Worm (Caenorhabditis elegans) whole organism, L1 larva: Measurements from ENCODE around the gene Y57G11B.8.

Experiments used
- C04F5.9 ChIP-seq: sonication (generic microtip); optimal IDR thresholded peaks from 2 replicates; lab custom pipeline; 2016; ENCODE audit warnings: missing genetic modification characterization, missing compliant biosample characterization
- C16A3.4 ChIP-seq: fragments of 150-350 bp; optimal IDR thresholded peaks from 2 replicates; lab custom pipeline; 2014; ENCODE audit warnings: missing biosample characterization, missing genetic modification characterization
- F16B12.6 ChIP-seq: fragments of 150-350 bp; optimal IDR thresholded peaks from 2 replicates; lab custom pipeline; 2014; ENCODE audit warnings: missing biosample characterization, missing genetic modification characterization
- aha-1 ChIP-seq: fragments of 150-350 bp; optimal IDR thresholded peaks from 2 replicates; lab custom pipeline; 2014; ENCODE audit warnings: missing biosample characterization, missing genetic modification characterization
- alr-1 ChIP-seq: fragments of 200-800 bp; sonication (Bioruptor generic); optimal IDR thresholded peaks from 2 replicates; lab custom pipeline; 2018; ENCODE audit warnings: borderline replicate concordance, mild to moderate bottlenecking, missing genetic modification characterization, missing compliant biosample characterization
- aly-2 ChIP-seq: fragments of 150-350 bp; optimal IDR thresholded peaks from 2 replicates; lab custom pipeline; 2014; ENCODE audit warnings: missing biosample characterization, missing genetic modification characterization
- ama-1 ChIP-seq: fragments of 150-350 bp; optimal IDR thresholded peaks from 2 replicates; lab custom pipeline; 2014
- blmp-1 ChIP-seq: fragments of 150-350 bp; optimal IDR thresholded peaks from 2 replicates; lab custom pipeline; 2014; ENCODE audit warnings: missing biosample characterization, missing genetic modification characterization
- ceh-63 ChIP-seq: fragments of 200-800 bp; sonication (Bioruptor generic); optimal IDR thresholded peaks from 2 replicates; lab custom pipeline; 2018; ENCODE audit warnings: mild to moderate bottlenecking, missing genetic modification characterization, missing compliant biosample characterization
- ceh-88 ChIP-seq: fragments of 200-800 bp; sonication (Bioruptor generic); IDR thresholded peaks from 2 replicates; pipeline ENCODE4 v1.3.6; 2022; ENCODE audit warnings: missing genetic modification characterization, missing compliant biosample characterization
- ceh-90 ChIP-seq: sonication (generic microtip); optimal IDR thresholded peaks from 2 replicates; lab custom pipeline; 2016; ENCODE audit warnings: missing genetic modification characterization, missing compliant biosample characterization
- ces-1 ChIP-seq: fragments of 150-350 bp; optimal IDR thresholded peaks from 2 replicates; lab custom pipeline; 2014; ENCODE audit warnings: missing biosample characterization, missing genetic modification reagents, missing genetic modification characterization
- dpl-1 ChIP-seq, 3 experiments: fragments of 150-350 bp in 2 of 3; sonication (generic microtip) in 1 of 3; optimal IDR thresholded peaks; 2 replicates each; lab custom pipeline; 2014 to 2017; ENCODE audit warnings: missing biosample characterization in 3 of 3, missing genetic modification characterization in 3 of 3, missing genetic modification reagents in 3 of 3
- dsc-1 ChIP-seq: sonication (generic microtip); optimal IDR thresholded peaks from 2 replicates; lab custom pipeline; 2016; ENCODE audit warnings: mild to moderate bottlenecking, missing genetic modification characterization, missing compliant biosample characterization
- efl-3 ChIP-seq: fragments of 200-800 bp; sonication (Bioruptor generic); optimal IDR thresholded peaks from 2 replicates; lab custom pipeline; 2018; ENCODE audit warnings: mild to moderate bottlenecking, missing genetic modification characterization, missing compliant biosample characterization
- egl-13 ChIP-seq: sonication (generic microtip); optimal IDR thresholded peaks from 2 replicates; lab custom pipeline; 2016; ENCODE audit warnings: missing genotype, missing genetic modification reagents, missing genetic modification characterization, missing compliant biosample characterization
- egl-27 ChIP-seq, 2 experiments: fragments of 150-350 bp in 1 of 2; sonication (generic microtip); optimal IDR thresholded peaks; 3 replicates each; lab custom pipeline; 2017 to 2018; ENCODE audit warnings: missing biosample characterization in 2 of 2, missing genetic modification characterization in 2 of 2, missing genetic modification reagents in 2 of 2
- elt-3 ChIP-seq, 6 experiments: fragments of 150-350 bp in 1 of 6; sonication (generic microtip); optimal IDR thresholded peaks; 2 replicates each; lab custom pipeline; 2017 to 2018; ENCODE audit warnings: missing biosample characterization in 6 of 6, missing genetic modification characterization in 6 of 6, inconsistent platforms in 1 of 6
- fkh-8 ChIP-seq: sonication (generic microtip); optimal IDR thresholded peaks from 2 replicates; lab custom pipeline; 2016; ENCODE audit warnings: mild to moderate bottlenecking, missing genetic modification characterization, missing compliant biosample characterization
- hlh-17 ChIP-seq: fragments of 200-800 bp; sonication (Bioruptor generic); optimal IDR thresholded peaks from 2 replicates; lab custom pipeline; 2018; ENCODE audit warnings: missing genetic modification characterization, mild to moderate bottlenecking, missing compliant biosample characterization, moderate library complexity, borderline replicate concordance
- hlh-4 ChIP-seq: sonication (generic microtip); optimal IDR thresholded peaks from 2 replicates; lab custom pipeline; 2016; ENCODE audit warnings: mild to moderate bottlenecking, missing genetic modification characterization, missing compliant biosample characterization
- hpl-2 ChIP-seq: fragments of 150-350 bp; optimal IDR thresholded peaks from 2 replicates; lab custom pipeline; 2014; ENCODE audit warnings: missing biosample characterization, missing genetic modification reagents, missing genetic modification characterization
- irx-1 ChIP-seq: sonication (generic microtip); optimal IDR thresholded peaks from 2 replicates; lab custom pipeline; 2016; ENCODE audit warnings: missing genetic modification characterization, missing compliant biosample characterization
- lin-14 ChIP-seq: fragments of 200-800 bp; sonication (Bioruptor generic); optimal IDR thresholded peaks from 2 replicates; lab custom pipeline; 2018; ENCODE audit warnings: mild to moderate bottlenecking, missing genetic modification characterization, moderate library complexity, missing compliant biosample characterization
- lin-35 ChIP-seq, 2 experiments: fragments of 150-350 bp; optimal IDR thresholded peaks; 2 replicates each; lab custom pipeline; 2014; ENCODE audit warnings: missing biosample characterization in 2 of 2, missing genetic modification characterization in 2 of 2, missing genetic modification reagents in 2 of 2
- lir-3 ChIP-seq: sonication (generic microtip); optimal IDR thresholded peaks from 2 replicates; lab custom pipeline; 2016; ENCODE audit warnings: mild to moderate bottlenecking, missing genetic modification characterization, moderate library complexity, missing compliant biosample characterization; ENCODE audit not compliant: poor library complexity
- mab-9 ChIP-seq: fragments of 200-800 bp; sonication (Bioruptor generic); IDR thresholded peaks from 2 replicates; pipeline ENCODE4 v1.3.6; 2022; ENCODE audit warnings: missing genetic modification reagents, missing genetic modification characterization, missing compliant biosample characterization
- mep-1 ChIP-seq: fragments of 150-350 bp; optimal IDR thresholded peaks from 2 replicates; lab custom pipeline; 2014; ENCODE audit warnings: missing biosample characterization, missing genetic modification characterization
- nhr-12 ChIP-seq: sonication (generic microtip); optimal IDR thresholded peaks from 2 replicates; lab custom pipeline; 2017; ENCODE audit warnings: missing biosample characterization, missing genetic modification characterization
- nhr-20 ChIP-seq: sonication (generic microtip); optimal IDR thresholded peaks from 2 replicates; lab custom pipeline; 2016; ENCODE audit warnings: mild to moderate bottlenecking, missing genetic modification characterization, missing compliant biosample characterization
- nhr-28 ChIP-seq: fragments of 150-350 bp; optimal IDR thresholded peaks from 2 replicates; lab custom pipeline; 2014; ENCODE audit warnings: missing biosample characterization, missing genetic modification characterization
- nhr-76 ChIP-seq: sonication (generic microtip); optimal IDR thresholded peaks from 2 replicates; lab custom pipeline; 2017; ENCODE audit warnings: missing biosample characterization, missing genetic modification characterization
- nhr-84 ChIP-seq: sonication (generic microtip); optimal IDR thresholded peaks from 2 replicates; lab custom pipeline; 2017; ENCODE audit warnings: missing biosample characterization, missing genetic modification characterization
- nhr-90 ChIP-seq: sonication (generic microtip); optimal IDR thresholded peaks from 2 replicates; lab custom pipeline; 2016; ENCODE audit warnings: mild to moderate bottlenecking, missing genetic modification characterization, missing compliant biosample characterization; ENCODE audit not compliant: poor library complexity
- pax-3 ChIP-seq: fragments of 200-800 bp; sonication (Bioruptor generic); optimal IDR thresholded peaks from 2 replicates; lab custom pipeline; 2018; ENCODE audit warnings: mild to moderate bottlenecking, missing genetic modification characterization, moderate library complexity, missing compliant biosample characterization
- pqm-1 ChIP-seq: sonication (generic microtip); optimal IDR thresholded peaks from 3 replicates; lab custom pipeline; 2017; ENCODE audit warnings: missing biosample characterization, missing genetic modification characterization
- rnt-1 ChIP-seq: sonication (generic microtip); optimal IDR thresholded peaks from 2 replicates; lab custom pipeline; 2016; ENCODE audit warnings: mild to moderate bottlenecking, missing genetic modification characterization, moderate library complexity, missing compliant biosample characterization
- skn-1 ChIP-seq: fragments of 150-350 bp; optimal IDR thresholded peaks from 2 replicates; lab custom pipeline; 2014; ENCODE audit warnings: missing biosample characterization, missing genetic modification characterization
- snpc-4 ChIP-seq: fragments of 150-350 bp; optimal IDR thresholded peaks from 2 replicates; lab custom pipeline; 2014; ENCODE audit warnings: missing biosample characterization, missing genetic modification characterization
- sox-4 ChIP-seq: sonication (generic microtip); optimal IDR thresholded peaks from 2 replicates; lab custom pipeline; 2016; ENCODE audit warnings: missing genetic modification characterization, missing compliant biosample characterization
- sptf-1 ChIP-seq: fragments of 150-350 bp; optimal IDR thresholded peaks from 2 replicates; lab custom pipeline; 2014; ENCODE audit warnings: missing biosample characterization, missing genetic modification characterization
- sup-37 ChIP-seq: fragments of 200-800 bp; sonication (Bioruptor generic); optimal IDR thresholded peaks from 2 replicates; lab custom pipeline; 2018; ENCODE audit warnings: mild to moderate bottlenecking, missing genetic modification characterization, missing compliant biosample characterization
- swsn-7 ChIP-seq: sonication (generic microtip); optimal IDR thresholded peaks from 2 replicates; lab custom pipeline; 2016; ENCODE audit warnings: missing genetic modification characterization, missing compliant biosample characterization
- tlp-1 ChIP-seq: fragments of 150-350 bp; optimal IDR thresholded peaks from 2 replicates; lab custom pipeline; 2014; ENCODE audit warnings: missing biosample characterization, missing genetic modification characterization
- unc-130 ChIP-seq: fragments of 150-350 bp; optimal IDR thresholded peaks from 2 replicates; lab custom pipeline; 2017; ENCODE audit warnings: missing biosample characterization, missing genetic modification characterization, inconsistent platforms
- unc-62 ChIP-seq: fragments of 150-350 bp; optimal IDR thresholded peaks from 2 replicates; lab custom pipeline; 2014; ENCODE audit warnings: missing biosample characterization, missing genetic modification reagents, missing genetic modification characterization
- unc-86 ChIP-seq: sonication (generic microtip); optimal IDR thresholded peaks from 2 replicates; lab custom pipeline; 2016; ENCODE audit warnings: missing genetic modification characterization, missing compliant biosample characterization
- unc-98 ChIP-seq: fragments of 200-800 bp; sonication (Bioruptor generic); IDR thresholded peaks from 2 replicates; pipeline ENCODE4 v1.3.6; 2022; ENCODE audit warnings: missing genetic modification characterization, missing compliant biosample characterization
- xbp-1 ChIP-seq: sonication (generic microtip); optimal IDR thresholded peaks from 2 replicates; lab custom pipeline; 2016; ENCODE audit warnings: missing genetic modification characterization, missing compliant biosample characterization
- zag-1 ChIP-seq: fragments of 150-350 bp; optimal IDR thresholded peaks from 2 replicates; lab custom pipeline; 2014; ENCODE audit warnings: missing biosample characterization, missing genetic modification characterization
- zip-4 ChIP-seq: fragments of 200-800 bp; sonication (Bioruptor generic); optimal IDR thresholded peaks from 2 replicates; lab custom pipeline; 2018; ENCODE audit warnings: mild to moderate bottlenecking, missing genetic modification characterization, moderate library complexity, missing compliant biosample characterization
- ztf-11 ChIP-seq, 2 experiments: sonication (generic microtip); optimal IDR thresholded peaks; 2 replicates each; lab custom pipeline; 2016 to 2017; ENCODE audit warnings: missing genetic modification characterization in 2 of 2, missing biosample characterization in 1 of 2, missing compliant biosample characterization in 1 of 2
- ztf-4 ChIP-seq: fragments of 150-350 bp; optimal IDR thresholded peaks from 2 replicates; lab custom pipeline; 2014; ENCODE audit warnings: missing biosample characterization, missing genetic modification characterization

Gene Y57G11B.8

DNA sequence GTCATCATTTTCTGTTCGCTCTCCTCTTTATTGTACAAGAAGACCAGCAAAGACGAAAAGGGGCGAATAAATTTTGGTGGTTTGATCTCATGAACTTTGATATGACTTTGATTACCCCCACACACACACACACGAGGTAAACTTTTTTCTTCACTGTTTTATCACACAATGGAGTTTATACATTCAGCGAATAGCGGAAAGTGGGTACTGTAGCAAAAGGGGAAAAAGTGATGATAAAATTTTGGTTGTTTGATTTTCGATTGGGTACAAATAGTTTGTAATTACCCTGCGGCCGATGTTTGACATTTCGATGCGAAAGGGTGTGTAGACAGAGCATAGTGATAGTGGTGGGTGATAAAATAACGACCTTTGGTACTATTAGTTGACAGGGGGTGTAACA, 15.7 kb upstream of the Y57G11B.8 start (continued):
- TF ChIP-seq lin-14 (GFP tag; lab: Kevin White, UChicago) = peak; percentile 94
- peak; percentile 82 for TF ChIP-seq skn-1 (tag; lab: Kevin White, UChicago)
- no peak for TF ChIP-seq ces-1 (GFP tag; lab: Kevin White, UChicago)
- TF ChIP-seq aha-1 (tag; lab: Kevin White, UChicago) = no peak
- peak; percentile 83 to 87 for TF ChIP-seq egl-27 (tag; optimal IDR thresholded peaks at IDR 0.05; lab: Kevin White, UChicago)
- TF ChIP-seq nhr-90 (tag; lab: Kevin White, UChicago) = peak; percentile 94
- no peak for TF ChIP-seq egl-13 (tag; lab: Kevin White, UChicago)
- no peak for TF ChIP-seq dsc-1 (tag; lab: Kevin White, UChicago)
- peak; percentile 55 for TF ChIP-seq pax-3
- TF ChIP-seq rnt-1 (tag; lab: Kevin White, UChicago) = no peak
- TF ChIP-seq ceh-90 (tag; lab: Kevin White, UChicago) = no peak
- no peak for TF ChIP-seq unc-98
- TF ChIP-seq zag-1 = no peak
- no peak for TF ChIP-seq unc-130
- TF ChIP-seq unc-62 = no peak
- no peak for TF ChIP-seq efl-3 (GFP tag; lab: Kevin White, UChicago)
- peak; percentile 65 for TF ChIP-seq nhr-76 (tag; lab: Kevin White, UChicago)
- TF ChIP-seq ztf-11 (tag; optimal IDR thresholded peaks at IDR 0.05; lab: Kevin White, UChicago) = no peak
- TF ChIP-seq ztf-4 = peak; percentile 71
- TF ChIP-seq aly-2 (tag; lab: Kevin White, UChicago) = no peak
- TF ChIP-seq nhr-28 = no peak
- peak; percentile 94 to 99 (median 98) for TF ChIP-seq elt-3 (tag; optimal IDR thresholded peaks at IDR 0.05; lab: Kevin White, UChicago)
- TF ChIP-seq pqm-1 (tag; lab: Kevin White, UChicago) = peak; percentile 86
- no peak for TF ChIP-seq C04F5.9
- peak; percentile 48 for TF ChIP-seq C16A3.4
- peak; percentile 65 for TF ChIP-seq irx-1 (tag; lab: Kevin White, UChicago)
- no peak for TF ChIP-seq hlh-4 (tag; lab: Kevin White, UChicago)
- TF ChIP-seq hlh-17 (GFP tag; lab: Kevin White, UChicago) = no peak
- no peak for TF ChIP-seq mab-9 (GFP tag; lab: Robert Waterston, UW)
- no peak for TF ChIP-seq sox-4 (tag; lab: Kevin White, UChicago)
- TF ChIP-seq tlp-1 (tag; lab: Kevin White, UChicago) = no peak
- TF ChIP-seq swsn-7 (tag; lab: Kevin White, UChicago) = peak; percentile 27
- TF ChIP-seq nhr-12 (tag; lab: Kevin White, UChicago) = no peak
- TF ChIP-seq ceh-63 = no peak
- TF ChIP-seq xbp-1 (tag; lab: Kevin White, UChicago) = peak; percentile 34
- TF ChIP-seq unc-86 (tag; lab: Kevin White, UChicago) = no peak
- no peak for TF ChIP-seq hpl-2 (GFP tag; lab: Kevin White, UChicago)
- TF ChIP-seq zip-4 (GFP tag; lab: Kevin White, UChicago) = no peak
- TF ChIP-seq nhr-20 (tag; lab: Kevin White, UChicago) = peak; percentile 100
- TF ChIP-seq sup-37 (GFP tag; lab: Kevin White, UChicago) = no peak
- peak; percentile 78 for TF ChIP-seq mep-1 (tag; lab: Kevin White, UChicago)
- no peak for TF ChIP-seq sptf-1 (tag; lab: Kevin White, UChicago)
- no peak for TF ChIP-seq snpc-4
- peak in 1 of 2 experiments; percentile 83 for TF ChIP-seq lin-35 (GFP tag; optimal IDR thresholded peaks at IDR 0.05; lab: Kevin White, UChicago)
- no peak for TF ChIP-seq ama-1 (lab: Kevin White, UChicago)
- no peak for TF ChIP-seq fkh-8 (tag; lab: Kevin White, UChicago)
- TF ChIP-seq ceh-88 = peak; percentile 45; the same call in 1 of the 2 replicates
- TF ChIP-seq nhr-84 (tag; lab: Kevin White, UChicago) = no peak
- peak; percentile 93 for TF ChIP-seq blmp-1 (tag; lab: Kevin White, UChicago)
- TF ChIP-seq F16B12.6 (tag; lab: Kevin White, UChicago) = no peak
- no peak for TF ChIP-seq lir-3 (tag; lab: Kevin White, UChicago)
- TF ChIP-seq dpl-1 (GFP tag; optimal IDR thresholded peaks at IDR 0.05; lab: Kevin White, UChicago) = peak in 2 of 3 experiments; percentile 5 to 23
- no peak for TF ChIP-seq alr-1 (tag; lab: Kevin White, UChicago)
- TF ChIP-seq, all 84 proteins: peak for 37
